Worm (Caenorhabditis elegans) whole organism, late embryonic: Measurements from ENCODE around the gene F07A11.1.

Experiments used
- T23F11.4 ChIP-seq: fragments of 200-800 bp; sonication (Bioruptor generic); optimal IDR thresholded peaks from 2 replicates; lab custom pipeline; 2018; ENCODE audit warnings: mild to moderate bottlenecking, missing genetic modification characterization, missing compliant biosample characterization
- ahr-1 ChIP-seq: sonication (generic microtip); optimal IDR thresholded peaks from 2 replicates; lab custom pipeline; 2016; ENCODE audit warnings: missing genetic modification characterization, missing compliant biosample characterization
- dmd-4 ChIP-seq: sonication (generic microtip); optimal IDR thresholded peaks from 2 replicates; lab custom pipeline; 2016; ENCODE audit warnings: borderline replicate concordance, missing genetic modification characterization, missing compliant biosample characterization
- nhr-11 ChIP-seq: fragments of 150-350 bp; optimal IDR thresholded peaks from 2 replicates; lab custom pipeline; 2014; ENCODE audit warnings: missing biosample characterization, missing genetic modification characterization
- sox-4 ChIP-seq: sonication (generic microtip); optimal IDR thresholded peaks from 2 replicates; lab custom pipeline; 2017; ENCODE audit warnings: mild to moderate bottlenecking, missing genetic modification characterization, inconsistent platforms, missing compliant biosample characterization
- tbx-2 ChIP-seq: sonication (generic microtip); optimal IDR thresholded peaks from 2 replicates; lab custom pipeline; 2016; ENCODE audit warnings: missing genetic modification characterization, missing compliant biosample characterization
- unc-55 ChIP-seq: sonication (generic microtip); optimal IDR thresholded peaks from 2 replicates; lab custom pipeline; 2017; ENCODE audit warnings: missing biosample characterization, missing genetic modification reagents, missing genetic modification characterization

DNA sequence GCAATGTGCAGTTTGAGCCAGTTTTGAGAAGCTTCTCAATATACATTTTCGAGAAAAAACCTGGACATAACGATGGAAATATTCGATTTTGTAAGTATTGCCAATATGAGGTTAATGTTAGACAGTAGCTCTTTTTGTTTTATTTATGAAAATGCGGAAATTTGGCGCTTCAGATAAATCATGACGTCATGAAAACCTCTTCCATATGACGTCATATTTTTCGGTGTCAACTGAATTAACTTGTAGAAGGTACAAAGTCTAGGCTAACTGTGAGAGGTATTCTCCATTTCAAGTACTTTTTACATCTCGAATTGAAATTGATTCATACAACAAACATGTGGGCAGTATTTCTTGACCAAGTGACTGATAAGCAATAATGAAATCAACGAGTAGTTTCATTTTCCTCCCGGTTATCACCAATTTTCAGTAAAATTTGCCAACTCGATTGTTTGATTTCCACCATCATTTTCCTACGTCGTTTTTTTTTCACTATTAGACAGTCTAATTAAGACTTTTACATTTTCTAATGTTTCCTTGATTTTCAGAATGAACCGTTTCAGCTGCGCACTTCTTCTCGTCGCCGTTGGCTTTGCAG, 20.6 kb downstream of the F07A11.1 start, which contains the start of gene F54D5.3:
- TF ChIP-seq sox-4 (tag; lab: Kevin White, UChicago) (no peak), tbx-2 (tag; lab: Kevin White, UChicago) (no peak), T23F11.4 (GFP tag; lab: Kevin White, UChicago) (no peak), ahr-1 (tag; lab: Kevin White, UChicago) (no peak), dmd-4 (no peak), unc-55 (GFP tag; lab: Kevin White, UChicago) (no peak), nhr-11 (no peak)
